Fruit fly (Drosophila melanogaster): Measurements from ENCODE around the gene Octbeta1R.

Octbeta1R gene

DNA sequence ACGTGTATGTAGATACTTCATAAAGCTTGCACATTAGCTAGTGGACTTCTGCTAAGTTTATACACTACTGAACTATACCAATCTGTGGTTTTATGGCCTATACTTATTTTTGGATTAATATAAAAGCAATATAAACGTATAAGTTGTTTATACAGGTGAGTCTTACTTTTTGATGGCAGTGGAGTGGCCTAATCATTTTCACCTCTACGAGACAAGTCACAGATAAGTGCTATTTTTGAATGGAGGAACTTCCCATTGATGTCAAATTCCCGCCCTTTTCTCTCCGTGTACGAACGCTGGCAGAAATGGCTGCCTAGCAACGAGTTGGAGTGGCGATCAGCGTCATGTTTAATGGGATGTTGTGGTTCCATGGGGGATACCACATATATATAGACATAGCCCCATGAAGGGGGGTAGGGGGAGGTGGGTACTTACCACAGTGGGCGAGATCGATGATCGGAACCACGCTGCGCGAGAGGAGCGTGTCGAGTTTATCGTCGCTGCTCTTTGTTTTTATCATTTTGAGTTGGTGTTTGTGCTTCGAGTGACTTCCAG, 29.4 kb downstream of the Octbeta1R start (continued):
- TF ChIP-seq Neu2 (GFP tag; optimal IDR thresholded peaks at IDR 0.05; ENCODE audit: borderline replicate concordance) (no peak), tna (GFP tag; IDR thresholded peaks at IDR 0.05; ENCODE audit: partially characterized antibody) (no peak), Hsf (GFP tag; optimal IDR thresholded peaks at IDR 0.05) (peak; percentile 22), CG17568 (GFP tag; optimal IDR thresholded peaks at IDR 0.05) (no peak), ranshi (GFP tag; IDR thresholded peaks at IDR 0.05) (peak; percentile 42; the same call in 1 of the 2 replicates), Hand (GFP tag; optimal IDR thresholded peaks at IDR 0.05) (no peak), odd (GFP tag; optimal IDR thresholded peaks at IDR 0.05) (no peak), Sox100B (GFP tag; optimal IDR thresholded peaks at IDR 0.05) (peak; percentile 21), pho (GFP tag; optimal IDR thresholded peaks at IDR 0.05) (no peak), cad (GFP tag; optimal IDR thresholded peaks at IDR 0.05) (no peak), CG16863 (GFP tag; optimal IDR thresholded peaks at IDR 0.05) (peak; percentile 27), HLH54F (GFP tag; optimal IDR thresholded peaks at IDR 0.05) (no peak), CG9817 (tag; optimal IDR thresholded peaks at IDR 0.05) (peak; percentile 10), oc (tag; optimal IDR thresholded peaks at IDR 0.05) (no peak), CG32532 (GFP tag; IDR thresholded peaks at IDR 0.05) (peak; percentile 40; the same call in 1 of the 2 replicates), CG7839 (tag; optimal IDR thresholded peaks at IDR 0.05) (peak; percentile 38), CG8924 (tag; optimal IDR thresholded peaks at IDR 0.05) (no peak), lola (GFP tag; optimal IDR thresholded peaks at IDR 0.05) (peak in 1 of 3 experiments; percentile 12), CG9437 (GFP tag; optimal IDR thresholded peaks at IDR 0.05) (peak; percentile 10), Asciz (GFP tag; optimal IDR thresholded peaks at IDR 0.05) (peak; percentile 27), stwl (tag; optimal IDR thresholded peaks at IDR 0.05) (no peak), Dbx (GFP tag; IDR thresholded peaks at IDR 0.05) (0 out of 3 replicates have a peak, but pooled peaks have one; percentile 23), fd3F (GFP tag; optimal IDR thresholded peaks at IDR 0.05) (no peak), Stat92E (GFP tag; optimal IDR thresholded peaks at IDR 0.05) (no peak), CG43689 (GFP tag; IDR thresholded peaks at IDR 0.05) (no peak), CG12769 (tag; optimal IDR thresholded peaks at IDR 0.05) (peak; percentile 42), B-H1 (GFP tag; IDR thresholded peaks at IDR 0.05) (no peak; the same call in 2 of the 3 replicates), CG31441 (GFP tag; IDR thresholded peaks at IDR 0.05) (peak; percentile 35; the same call in 1 of the 2 replicates), ase (GFP tag; IDR thresholded peaks at IDR 0.05) (peak; percentile 53; the same call in 1 of the 3 replicates), pros (GFP tag; optimal IDR thresholded peaks at IDR 0.05) (no peak), otp (GFP tag; IDR thresholded peaks at IDR 0.05) (0 out of 3 replicates have a peak, but pooled peaks have one; percentile 47), CG9215 (GFP tag; IDR thresholded peaks at IDR 0.05) (no peak), MESR4 (GFP tag; optimal IDR thresholded peaks at IDR 0.05) (no peak), Max (GFP tag; optimal IDR thresholded peaks at IDR 0.05) (peak; percentile 28), Doc3 (GFP tag; IDR thresholded peaks at IDR 0.05; ENCODE audit: partially characterized antibody) (no peak), Optix (GFP tag; IDR thresholded peaks at IDR 0.05) (peak; percentile 37; the same call in 1 of the 3 replicates), ERR (GFP tag; optimal IDR thresholded peaks at IDR 0.05) (no peak), CG31388 (GFP tag; optimal IDR thresholded peaks at IDR 0.05) (no peak), CG7987 (GFP tag; optimal IDR thresholded peaks at IDR 0.05) (no peak), CG12219 (GFP tag; optimal IDR thresholded peaks at IDR 0.05) (peak; percentile 26), lab (GFP tag; optimal IDR thresholded peaks at IDR 0.05) (no peak), crc (GFP tag; optimal IDR thresholded peaks at IDR 0.05) (no peak), CG13624 (GFP tag; optimal IDR thresholded peaks at IDR 0.05) (no peak), CG6813 (GFP tag; optimal IDR thresholded peaks at IDR 0.05) (no peak), lov (optimal IDR thresholded peaks at IDR 0.05) (no peak), lov (GFP tag; IDR thresholded peaks at IDR 0.05) (no peak), br (optimal IDR thresholded peaks at IDR 0.05) (no peak), ATbp (GFP tag; optimal IDR thresholded peaks at IDR 0.05) (no peak), pfk (GFP tag; optimal IDR thresholded peaks at IDR 0.05) (no peak)
